Fruit fly (Drosophila melanogaster): Measurements from ENCODE around the gene Creld.

DNA sequence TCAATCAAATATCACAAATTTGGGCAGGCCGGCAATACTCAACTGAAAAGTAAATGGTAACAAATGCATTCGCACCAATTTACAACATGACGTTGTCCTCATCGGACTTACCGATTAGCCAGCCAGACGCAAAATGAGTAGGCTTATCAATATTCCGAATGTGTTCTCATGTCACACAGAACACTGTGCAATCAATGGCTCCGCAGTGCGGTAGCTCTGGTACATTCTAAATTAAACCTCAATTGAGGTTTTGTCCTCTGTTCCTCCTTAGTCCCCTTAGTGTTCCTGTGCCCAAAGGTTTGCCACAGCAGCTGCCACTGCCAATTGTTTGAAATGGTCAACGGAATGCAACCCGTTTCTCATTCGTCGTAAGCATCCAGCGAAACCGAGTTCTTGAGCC is 23.4 kb upstream of the Creld start:
- TF ChIP-seq CG8478 (optimal IDR thresholded peaks at IDR 0.05), result no peak
- no peak for TF ChIP-seq usp (GFP tag; optimal IDR thresholded peaks at IDR 0.05)
- TF ChIP-seq EcR (GFP tag; optimal IDR thresholded peaks at IDR 0.05), result no peak

All from whole organism.